Worm (Caenorhabditis elegans) whole organism, L4/young adult: ENCODE measurements around the gene nspg-13.

Source experiments
- dao-5 ChIP-seq: sonication (generic microtip); optimal IDR thresholded peaks from 2 replicates; lab custom pipeline; 2016; ENCODE audit warnings: missing genotype, missing genetic modification characterization, moderate library complexity, missing compliant biosample characterization
- him-1 ChIP-seq: sonication (generic microtip); optimal IDR thresholded peaks from 2 replicates; lab custom pipeline; 2016; ENCODE audit warnings: missing genotype, missing genetic modification reagents, missing genetic modification characterization, missing compliant biosample characterization

DNA sequence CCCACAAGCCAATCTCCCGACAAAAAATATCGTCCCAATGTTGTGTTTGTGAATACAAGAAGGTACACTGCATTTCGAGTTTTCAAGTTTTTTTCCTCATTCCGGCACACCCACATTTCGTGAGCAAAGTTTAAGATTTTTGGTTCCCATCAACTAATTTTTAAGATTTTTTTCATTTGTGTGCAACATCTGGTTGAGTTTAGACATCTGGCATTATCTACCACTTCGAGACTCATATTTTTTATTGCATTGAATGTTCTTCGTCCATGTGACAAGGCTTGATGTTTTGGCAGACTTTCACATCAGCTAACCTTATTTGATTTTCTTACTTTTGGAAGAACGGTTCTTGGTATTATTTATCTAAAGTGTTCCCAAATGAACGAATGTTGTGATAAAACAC lies 5.4 kb downstream of the nspg-13 start:
- TF ChIP-seq him-1 (tag; lab: Kevin White, UChicago) (no peak), dao-5 (tag; lab: Kevin White, UChicago) (no peak)
